Fruit fly (Drosophila melanogaster) whole organism, embryonic: ENCODE measurements around the gene CG44270.
A peak's percentile ranks its signal among the peaks of the same experiment; 100 is the strongest.

Experiments used
- Aef1 ChIP-seq: fragments of 200-800 bp; sonication (Bioruptor generic); IDR thresholded peaks from 3 replicates; pipeline ENCODE4 v1.3.6; 2022; ENCODE audit warnings: missing biosample characterization, missing genetic modification characterization
- Antp ChIP-seq: fragments of 200-800 bp; sonication (Bioruptor generic); optimal IDR thresholded peaks from 3 replicates; lab custom pipeline; 2016; ENCODE audit warnings: missing biosample characterization, missing genetic modification characterization
- Asciz ChIP-seq: fragments of 200-800 bp; sonication (Bioruptor generic); optimal IDR thresholded peaks from 2 replicates; lab custom pipeline; 2017; ENCODE audit warnings: missing biosample characterization, mild to moderate bottlenecking, missing genetic modification characterization, missing genetic modification reagents
- Bgb ChIP-seq: fragments of 200-800 bp; sonication (Bioruptor generic); IDR thresholded peaks from 2 replicates; pipeline ENCODE4 v1.3.6; 2022; ENCODE audit warnings: missing biosample characterization, missing genetic modification characterization; ENCODE audit not compliant: partially characterized antibody
- CG10267 ChIP-seq: fragments of 200-800 bp; sonication (Bioruptor generic); optimal IDR thresholded peaks from 2 replicates; lab custom pipeline; 2018; ENCODE audit warnings: missing biosample characterization, mild to moderate bottlenecking, missing genetic modification characterization, moderate library complexity
- CG10274 ChIP-seq: fragments of 200-800 bp; sonication (Bioruptor generic); optimal IDR thresholded peaks from 3 replicates; lab custom pipeline; 2017; ENCODE audit warnings: missing biosample characterization, mild to moderate bottlenecking, missing genetic modification characterization
- CG10959 ChIP-seq: fragments of 200-800 bp; sonication (Bioruptor generic); IDR thresholded peaks from 2 replicates; pipeline ENCODE4 v1.3.6; 2022; ENCODE audit warnings: missing biosample characterization, missing genetic modification characterization
- CG11093 ChIP-seq: fragments of 200-800 bp; sonication (Bioruptor generic); IDR thresholded peaks from 3 replicates; pipeline ENCODE4 v1.3.6; 2022; ENCODE audit warnings: missing biosample characterization, missing genetic modification characterization
- CG11398 ChIP-seq: fragments of 200-800 bp; sonication (Bioruptor generic); optimal IDR thresholded peaks from 2 replicates; lab custom pipeline; 2016; ENCODE audit warnings: missing biosample characterization, missing genetic modification characterization
- CG11456 ChIP-seq: fragments of 200-800 bp; sonication (Bioruptor generic); IDR thresholded peaks from 3 replicates; pipeline ENCODE4 v1.3.6; 2022; ENCODE audit warnings: missing biosample characterization, missing genetic modification characterization
- CG11723 ChIP-seq: fragments of 200-800 bp; sonication (Bioruptor generic); optimal IDR thresholded peaks from 2 replicates; lab custom pipeline; 2017; ENCODE audit warnings: missing biosample characterization, mild to moderate bottlenecking, missing genetic modification characterization
- CG1233 ChIP-seq: fragments of 200-800 bp; sonication (Bioruptor generic); optimal IDR thresholded peaks from 4 replicates; lab custom pipeline; 2018; ENCODE audit warnings: missing biosample characterization, mild to moderate bottlenecking, missing genetic modification characterization
- CG14710 ChIP-seq: fragments of 200-800 bp; sonication (Bioruptor generic); optimal IDR thresholded peaks from 3 replicates; lab custom pipeline; 2019; ENCODE audit warnings: missing biosample characterization, mild to moderate bottlenecking, missing genetic modification characterization, moderate library complexity
- CG14860 ChIP-seq: fragments of 200-800 bp; sonication (Bioruptor generic); IDR thresholded peaks from 3 replicates; pipeline ENCODE4 v1.3.6; 2022; ENCODE audit warnings: missing biosample characterization, missing genetic modification characterization; ENCODE audit not compliant: partially characterized antibody
- CG1602 ChIP-seq: fragments of 200-800 bp; sonication (Bioruptor generic); optimal IDR thresholded peaks from 3 replicates; lab custom pipeline; 2016; ENCODE audit warnings: missing biosample characterization, missing genetic modification characterization
- CG16815 ChIP-seq: fragments of 200-800 bp; sonication (Bioruptor generic); optimal IDR thresholded peaks from 3 replicates; lab custom pipeline; 2017; ENCODE audit warnings: missing biosample characterization, mild to moderate bottlenecking, missing genetic modification characterization
- CG31365 ChIP-seq: fragments of 200-800 bp; sonication (Bioruptor generic); optimal IDR thresholded peaks from 2 replicates; lab custom pipeline; 2018; ENCODE audit warnings: missing biosample characterization, mild to moderate bottlenecking, missing genetic modification characterization
- CG3847 ChIP-seq: fragments of 200-800 bp; sonication (Bioruptor generic); IDR thresholded peaks from 2 replicates; pipeline ENCODE4 v1.3.6; 2022; ENCODE audit warnings: missing biosample characterization, missing genetic modification characterization
- CG42726 ChIP-seq: fragments of 200-800 bp; sonication (Bioruptor generic); IDR thresholded peaks from 2 replicates; pipeline ENCODE4 v1.3.6; 2022; ENCODE audit warnings: missing biosample characterization, missing genetic modification characterization; ENCODE audit not compliant: partially characterized antibody
- CG4730 ChIP-seq: fragments of 200-800 bp; sonication (Bioruptor generic); IDR thresholded peaks from 2 replicates; pipeline ENCODE4 v1.3.6; 2022; ENCODE audit warnings: missing biosample characterization, missing genetic modification characterization
- CG7372 ChIP-seq: fragments of 200-800 bp; sonication (Bioruptor generic); IDR thresholded peaks from 2 replicates; pipeline ENCODE4 v1.3.6; 2022; ENCODE audit warnings: missing biosample characterization, missing genetic modification characterization
- CG7786 ChIP-seq: fragments of 200-800 bp; sonication (Bioruptor generic); optimal IDR thresholded peaks from 2 replicates; lab custom pipeline; 2016; ENCODE audit warnings: missing biosample characterization, missing genetic modification characterization
- CG7928 ChIP-seq: fragments of 200-800 bp; sonication (Bioruptor generic); optimal IDR thresholded peaks from 2 replicates; lab custom pipeline; 2017; ENCODE audit warnings: missing biosample characterization, mild to moderate bottlenecking, missing genetic modification characterization
- CG9817 ChIP-seq: fragments of 200-800 bp; sonication (Bioruptor generic); optimal IDR thresholded peaks from 2 replicates; lab custom pipeline; 2018; ENCODE audit warnings: missing biosample characterization, mild to moderate bottlenecking, missing genetic modification characterization, moderate library complexity
- CTCF ChIP-seq: fragments of 200-800 bp; sonication (Bioruptor generic); optimal IDR thresholded peaks from 2 replicates; lab custom pipeline; 2017; ENCODE audit warnings: missing biosample characterization, mild to moderate bottlenecking, missing genetic modification characterization, moderate library complexity
- Elba2 ChIP-seq: fragments of 200-800 bp; sonication (Bioruptor generic); optimal IDR thresholded peaks from 3 replicates; lab custom pipeline; 2016; ENCODE audit warnings: missing biosample characterization, missing genetic modification characterization
- H2.0 ChIP-seq: fragments of 200-800 bp; sonication (Bioruptor generic); IDR thresholded peaks from 2 replicates; pipeline ENCODE4 v1.3.6; 2022; ENCODE audit warnings: missing biosample characterization, missing genetic modification characterization
- Hsf ChIP-seq: fragments of 200-800 bp; sonication (Bioruptor generic); optimal IDR thresholded peaks from 3 replicates; lab custom pipeline; 2016; ENCODE audit warnings: missing biosample characterization, missing genetic modification characterization
- Lhr ChIP-seq: fragments of 200-800 bp; sonication (Bioruptor generic); optimal IDR thresholded peaks from 3 replicates; lab custom pipeline; 2017; ENCODE audit warnings: mild to moderate bottlenecking, missing biosample characterization, missing genetic modification reagents, missing genetic modification characterization
- NK7.1 ChIP-seq: fragments of 200-800 bp; sonication (Bioruptor generic); optimal IDR thresholded peaks from 3 replicates; lab custom pipeline; 2016; ENCODE audit warnings: missing biosample characterization, missing genetic modification characterization
- Nf-YA ChIP-seq: fragments of 200-800 bp; sonication (Bioruptor generic); IDR thresholded peaks from 2 replicates; pipeline ENCODE4 v1.3.6; 2022; ENCODE audit warnings: missing biosample characterization, missing genetic modification characterization
- Optix ChIP-seq: fragments of 200-800 bp; sonication (Bioruptor generic); IDR thresholded peaks from 3 replicates; pipeline ENCODE4 v1.3.6; 2022; ENCODE audit warnings: missing biosample characterization, missing genetic modification characterization
- YL-1 ChIP-seq: fragments of 200-800 bp; sonication (Bioruptor generic); optimal IDR thresholded peaks from 3 replicates; lab custom pipeline; 2017; ENCODE audit warnings: missing biosample characterization, mild to moderate bottlenecking, missing genetic modification characterization
- ac ChIP-seq: fragments of 200-800 bp; sonication (Bioruptor generic); optimal IDR thresholded peaks from 3 replicates; lab custom pipeline; 2017; ENCODE audit warnings: missing biosample characterization, mild to moderate bottlenecking, missing genetic modification characterization
- amos ChIP-seq: fragments of 200-800 bp; sonication (Bioruptor generic); IDR thresholded peaks from 2 replicates; pipeline ENCODE4 v1.3.6; 2022; ENCODE audit warnings: missing biosample characterization, missing genetic modification characterization; ENCODE audit not compliant: partially characterized antibody
- bowl ChIP-seq: fragments of 200-800 bp; sonication (Bioruptor generic); IDR thresholded peaks from 2 replicates; pipeline ENCODE4 v1.3.6; 2022; ENCODE audit warnings: missing biosample characterization, missing genetic modification characterization
- cad ChIP-seq: fragments of >200 bp; optimal IDR thresholded peaks from 2 replicates; lab custom pipeline; 2017; ENCODE audit warnings: missing biosample characterization, missing genetic modification characterization
- en ChIP-seq: fragments of 200-800 bp; sonication (Bioruptor generic); optimal IDR thresholded peaks from 2 replicates; lab custom pipeline; 2016; ENCODE audit warnings: missing biosample characterization, missing genetic modification characterization
- fd102C ChIP-seq: fragments of 200-800 bp; sonication (Bioruptor generic); optimal IDR thresholded peaks from 2 replicates; lab custom pipeline; 2018; ENCODE audit warnings: missing biosample characterization, mild to moderate bottlenecking, missing genetic modification characterization, moderate library complexity
- ind ChIP-seq: fragments of 200-800 bp; sonication (Bioruptor generic); optimal IDR thresholded peaks from 3 replicates; lab custom pipeline; 2016; ENCODE audit warnings: missing biosample characterization, missing genetic modification characterization
- lov ChIP-seq, 2 experiments: fragments of 200-800 bp in 1 of 2; fragments of >200 bp in 1 of 2; sonication (Bioruptor generic) in 1 of 2; IDR thresholded peaks in 1 of 2; optimal IDR thresholded peaks in 1 of 2; 2 replicates in 1 of 2; 3 replicates in 1 of 2; pipeline versions ENCODE4 v1.3.6 to Lab custom; 2017 to 2022; ENCODE audit warnings: missing biosample characterization in 1 of 2, missing genetic modification characterization in 1 of 2
- nerfin-1 ChIP-seq: fragments of 200-800 bp; sonication (Bioruptor generic); optimal IDR thresholded peaks from 3 replicates; lab custom pipeline; 2019; ENCODE audit warnings: missing biosample characterization, mild to moderate bottlenecking, missing genetic modification characterization, moderate library complexity
- nom ChIP-seq: fragments of 200-800 bp; sonication (Bioruptor generic); optimal IDR thresholded peaks from 2 replicates; lab custom pipeline; 2017; ENCODE audit warnings: missing biosample characterization, missing genetic modification characterization, mild to moderate bottlenecking, moderate library complexity, missing genetic modification reagents
- org-1 ChIP-seq: fragments of 200-800 bp; sonication (Bioruptor generic); optimal IDR thresholded peaks from 2 replicates; lab custom pipeline; 2017; ENCODE audit warnings: missing biosample characterization, missing genetic modification characterization
- pb ChIP-seq: fragments of 200-800 bp; sonication (Bioruptor generic); optimal IDR thresholded peaks from 3 replicates; lab custom pipeline; 2016; ENCODE audit warnings: missing biosample characterization, missing genetic modification characterization
- pros ChIP-seq: fragments of 200-800 bp; sonication (Bioruptor generic); optimal IDR thresholded peaks from 3 replicates; lab custom pipeline; 2019; ENCODE audit warnings: missing biosample characterization, mild to moderate bottlenecking, missing genetic modification characterization, moderate library complexity
- sug ChIP-seq: fragments of 200-800 bp; optimal IDR thresholded peaks from 2 replicates; lab custom pipeline; 2019; ENCODE audit warnings: missing biosample characterization, mild to moderate bottlenecking, missing genetic modification characterization, moderate library complexity
- tll ChIP-seq, 2 experiments: fragments of 200-800 bp in 1 of 2; fragments of >200 bp in 1 of 2; sonication (Bioruptor generic) in 1 of 2; optimal IDR thresholded peaks; 2 replicates each; lab custom pipeline; 2017 to 2019; ENCODE audit warnings: missing biosample characterization in 2 of 2, missing genetic modification characterization in 2 of 2, mild to moderate bottlenecking in 1 of 2, moderate library complexity in 1 of 2
- ttk ChIP-seq: fragments of 200-800 bp; sonication (Bioruptor generic); IDR thresholded peaks from 2 replicates; pipeline ENCODE4 v2.1.2; 2022; ENCODE audit warnings: missing biosample characterization, missing genetic modification characterization
- usp ChIP-seq: fragments of >200 bp; optimal IDR thresholded peaks from 2 replicates; lab custom pipeline; 2017; ENCODE audit warnings: missing biosample characterization, missing genetic modification characterization

The CG44270 gene

dm6 chr2L:20494423-20495052 is 36.3 kb upstream of the CG44270 start, which contains the start of gene CG34007 (continued):
- TF ChIP-seq CG14710 (tag; lab: Kevin White, UChicago) (peak; percentile 93), fd102C (GFP tag; lab: Kevin White, UChicago) (no peak), CG31365 (no peak), Bgb (GFP tag; lab: Robert Waterston, UW) (no peak), Lhr (GFP tag; lab: Kevin White, UChicago) (peak; percentile 17), nom (GFP tag; lab: Kevin White, UChicago) (no peak), Elba2 (no peak), bowl (GFP tag; lab: Robert Waterston, UW) (no peak), CTCF (GFP tag; lab: Kevin White, UChicago) (peak; percentile 69), CG11093 (GFP tag; lab: Robert Waterston, UW) (peak; percentile 48; the same call in 1 of the 3 replicates), Antp (GFP tag; lab: Kevin White, UChicago) (no peak), sug (tag; lab: Kevin White, UChicago) (peak; percentile 63), ind (GFP tag; lab: Kevin White, UChicago) (peak; percentile 45), en (GFP tag; lab: Kevin White, UChicago) (no peak), CG42726 (GFP tag; lab: Robert Waterston, UW) (no peak), CG14860 (GFP tag; lab: Robert Waterston, UW) (no peak), CG11456 (GFP tag; lab: Robert Waterston, UW) (0 out of 3 replicates have a peak, but pooled peaks have one; percentile 56), CG10959 (peak; percentile 60), CG3847 (GFP tag; lab: Robert Waterston, UW) (peak; percentile 61; the same call in 1 of the 2 replicates), nerfin-1 (tag; lab: Kevin White, UChicago) (peak; percentile 85), pros (GFP tag; lab: Kevin White, UChicago) (peak; percentile 73), CG16815 (GFP tag; lab: Kevin White, UChicago) (peak; percentile 72), ttk (peak; percentile 87), CG10274 (GFP tag; lab: Kevin White, UChicago) (no peak), Nf-YA (GFP tag; lab: Robert Waterston, UW) (peak; percentile 60), lov (optimal IDR thresholded peaks at IDR 0.05; lab: Kevin White, UChicago) (no peak), lov (GFP tag; IDR thresholded peaks at IDR 0.05; lab: Robert Waterston, UW) (0 out of 3 replicates have a peak, but pooled peaks have one; percentile 49), cad (GFP tag; lab: Kevin White, UChicago) (no peak), CG7928 (no peak), H2.0 (GFP tag; lab: Robert Waterston, UW) (0 out of 2 replicates have a peak, but pooled peaks have one; percentile 39), Hsf (no peak), CG7786 (GFP tag; lab: Kevin White, UChicago) (no peak), CG11398 (GFP tag; lab: Kevin White, UChicago) (no peak), CG1233 (GFP tag; lab: Kevin White, UChicago) (peak; percentile 48), ac (GFP tag; lab: Kevin White, UChicago) (peak; percentile 25), Optix (GFP tag; lab: Robert Waterston, UW) (no peak), Asciz (GFP tag; lab: Kevin White, UChicago) (peak; percentile 75), Aef1 (GFP tag; lab: Robert Waterston, UW) (peak; percentile 66), usp (GFP tag; lab: Kevin White, UChicago) (no peak), NK7.1 (GFP tag; lab: Kevin White, UChicago) (no peak), CG4730 (GFP tag; lab: Robert Waterston, UW) (peak; percentile 38; the same call in 1 of the 2 replicates), CG10267 (tag; lab: Kevin White, UChicago) (peak; percentile 85), amos (GFP tag; lab: Robert Waterston, UW) (no peak), CG7372 (GFP tag; lab: Robert Waterston, UW) (no peak), YL-1 (GFP tag; lab: Kevin White, UChicago) (peak; percentile 40), org-1 (GFP tag; lab: Kevin White, UChicago) (peak; percentile 53), pb (GFP tag; lab: Kevin White, UChicago) (no peak), tll (GFP tag; optimal IDR thresholded peaks at IDR 0.05; lab: Kevin White, UChicago) (no peak), CG11723 (GFP tag; lab: Kevin White, UChicago) (peak; percentile 73), CG9817 (tag; lab: Kevin White, UChicago) (peak; percentile 63), CG1602 (peak; percentile 72)
